Fruit fly (Drosophila melanogaster) whole organism, embryonic: ENCODE results near the gene ppk20.
A peak's percentile ranks its signal among the peaks of the same experiment; 100 is the strongest.

Experiments used
- B-H1 ChIP-seq: fragments of 200-800 bp; sonication (Bioruptor generic); IDR thresholded peaks from 3 replicates; pipeline ENCODE4 v1.3.6; 2022; ENCODE audit warnings: missing biosample characterization, missing genetic modification characterization
- CG10209 ChIP-seq: fragments of 200-800 bp; sonication (Bioruptor generic); optimal IDR thresholded peaks from 3 replicates; lab custom pipeline; 2017; ENCODE audit warnings: missing biosample characterization, mild to moderate bottlenecking, missing genetic modification characterization, missing genetic modification reagents
- CG11247 ChIP-seq: fragments of 200-800 bp; sonication (Bioruptor generic); IDR thresholded peaks from 2 replicates; pipeline ENCODE4 v1.3.6; 2022; ENCODE audit warnings: missing biosample characterization, missing genetic modification characterization
- CG11504 ChIP-seq: fragments of 200-800 bp; sonication (Bioruptor generic); optimal IDR thresholded peaks from 3 replicates; lab custom pipeline; 2019; ENCODE audit warnings: missing biosample characterization, mild to moderate bottlenecking, missing genetic modification characterization, moderate library complexity
- CG12391 ChIP-seq: fragments of 200-800 bp; sonication (Bioruptor generic); optimal IDR thresholded peaks from 3 replicates; lab custom pipeline; 2018; ENCODE audit warnings: missing biosample characterization, mild to moderate bottlenecking, missing genetic modification characterization, moderate library complexity
- CG12769 ChIP-seq: fragments of 200-800 bp; sonication (Bioruptor generic); optimal IDR thresholded peaks from 2 replicates; lab custom pipeline; 2019; ENCODE audit warnings: missing biosample characterization, mild to moderate bottlenecking, missing genetic modification characterization, moderate library complexity
- CG12942 ChIP-seq: fragments of 200-800 bp; sonication (Bioruptor generic); optimal IDR thresholded peaks from 3 replicates; lab custom pipeline; 2016; ENCODE audit warnings: missing biosample characterization, missing genetic modification characterization
- CG13123 ChIP-seq: fragments of 200-800 bp; sonication (Bioruptor generic); optimal IDR thresholded peaks from 2 replicates; lab custom pipeline; 2016; ENCODE audit warnings: missing biosample characterization, missing genetic modification characterization
- CG15269 ChIP-seq: fragments of 200-800 bp; sonication (Bioruptor generic); optimal IDR thresholded peaks from 2 replicates; lab custom pipeline; 2018; ENCODE audit warnings: missing biosample characterization, mild to moderate bottlenecking, missing genetic modification characterization, moderate library complexity
- CG15601 ChIP-seq: fragments of 200-800 bp; sonication (Bioruptor generic); optimal IDR thresholded peaks from 3 replicates; lab custom pipeline; 2019; ENCODE audit warnings: missing biosample characterization, mild to moderate bottlenecking, missing genetic modification characterization, moderate library complexity
- CG16863 ChIP-seq: fragments of 200-800 bp; sonication (Bioruptor generic); optimal IDR thresholded peaks from 3 replicates; lab custom pipeline; 2016; ENCODE audit warnings: missing biosample characterization, missing genetic modification characterization
- CG17361 ChIP-seq: fragments of 200-800 bp; sonication (Bioruptor generic); IDR thresholded peaks from 3 replicates; pipeline ENCODE4 v1.3.6; 2022; ENCODE audit warnings: missing biosample characterization, missing genetic modification characterization
- CG17385 ChIP-seq: fragments of 200-800 bp; sonication (Bioruptor generic); optimal IDR thresholded peaks from 3 replicates; lab custom pipeline; 2018; ENCODE audit warnings: missing biosample characterization, mild to moderate bottlenecking, missing genetic modification characterization
- CG17568 ChIP-seq: fragments of 200-800 bp; sonication (Bioruptor generic); optimal IDR thresholded peaks from 2 replicates; lab custom pipeline; 2018; ENCODE audit warnings: missing biosample characterization, mild to moderate bottlenecking, missing genetic modification characterization, moderate library complexity
- CG17829 ChIP-seq: fragments of 200-800 bp; optimal IDR thresholded peaks from 2 replicates; lab custom pipeline; 2019; ENCODE audit warnings: missing biosample characterization, mild to moderate bottlenecking, missing genetic modification characterization, moderate library complexity
- CG32772 ChIP-seq: fragments of 200-800 bp; sonication (Bioruptor generic); IDR thresholded peaks from 2 replicates; pipeline ENCODE4 v1.3.6; 2022; ENCODE audit warnings: missing biosample characterization, missing genetic modification characterization
- CG4707 ChIP-seq: fragments of 200-800 bp; sonication (Bioruptor generic); optimal IDR thresholded peaks from 2 replicates; lab custom pipeline; 2018; ENCODE audit warnings: missing biosample characterization, mild to moderate bottlenecking, missing genetic modification characterization, moderate library complexity
- CG4820 ChIP-seq: fragments of 200-800 bp; sonication (Bioruptor generic); optimal IDR thresholded peaks from 3 replicates; lab custom pipeline; 2016; ENCODE audit warnings: missing biosample characterization, missing genetic modification characterization
- CG6813 ChIP-seq: fragments of 200-800 bp; sonication (Bioruptor generic); optimal IDR thresholded peaks from 2 replicates; lab custom pipeline; 2017; ENCODE audit warnings: missing biosample characterization, missing genetic modification characterization, mild to moderate bottlenecking, moderate library complexity, missing genetic modification reagents
- CG7372 ChIP-seq: fragments of 200-800 bp; sonication (Bioruptor generic); IDR thresholded peaks from 2 replicates; pipeline ENCODE4 v1.3.6; 2022; ENCODE audit warnings: missing biosample characterization, missing genetic modification characterization
- CG8765 ChIP-seq: fragments of 200-800 bp; sonication (Bioruptor generic); IDR thresholded peaks from 2 replicates; pipeline ENCODE4 v1.3.6; 2022; ENCODE audit warnings: missing biosample characterization, missing genetic modification characterization
- CG9727 ChIP-seq: fragments of 200-800 bp; sonication (Bioruptor generic); optimal IDR thresholded peaks from 3 replicates; lab custom pipeline; 2017; ENCODE audit warnings: missing biosample characterization, mild to moderate bottlenecking, missing genetic modification characterization
- CG9932 ChIP-seq: fragments of 200-800 bp; sonication (Bioruptor generic); IDR thresholded peaks from 2 replicates; pipeline ENCODE4 v1.3.6; 2022; ENCODE audit warnings: missing biosample characterization, missing genetic modification characterization
- Dip2 ChIP-seq: fragments of 200-800 bp; sonication (Bioruptor generic); IDR thresholded peaks from 2 replicates; pipeline ENCODE4 v1.3.6; 2022; ENCODE audit warnings: missing biosample characterization, missing genetic modification characterization
- E2f1 ChIP-seq: fragments of 200-800 bp; sonication (Bioruptor generic); IDR thresholded peaks from 2 replicates; pipeline ENCODE4 v1.3.6; 2022; ENCODE audit warnings: missing biosample characterization, missing genetic modification characterization
- Elba2 ChIP-seq: fragments of 200-800 bp; sonication (Bioruptor generic); optimal IDR thresholded peaks from 3 replicates; lab custom pipeline; 2016; ENCODE audit warnings: missing biosample characterization, missing genetic modification characterization
- GATAe ChIP-seq: fragments of 200-800 bp; sonication (Bioruptor generic); conservative IDR thresholded peaks from 2 replicates; pipeline ENCODE4 v1.3.6; 2022; ENCODE audit warnings: missing biosample characterization, missing genetic modification characterization
- H2.0 ChIP-seq: fragments of 200-800 bp; sonication (Bioruptor generic); IDR thresholded peaks from 2 replicates; pipeline ENCODE4 v1.3.6; 2022; ENCODE audit warnings: missing biosample characterization, missing genetic modification characterization
- Hey ChIP-seq: fragments of 200-800 bp; sonication (Bioruptor generic); optimal IDR thresholded peaks from 3 replicates; lab custom pipeline; 2018; ENCODE audit warnings: missing biosample characterization, mild to moderate bottlenecking, missing genetic modification characterization
- Hmr ChIP-seq: fragments of 200-800 bp; sonication (Bioruptor generic); optimal IDR thresholded peaks from 3 replicates; lab custom pipeline; 2017; ENCODE audit warnings: mild to moderate bottlenecking, missing biosample characterization, missing genetic modification reagents, missing genetic modification characterization
- Hsf ChIP-seq: fragments of 200-800 bp; sonication (Bioruptor generic); optimal IDR thresholded peaks from 3 replicates; lab custom pipeline; 2016; ENCODE audit warnings: missing biosample characterization, missing genetic modification characterization
- Lhr ChIP-seq: fragments of 200-800 bp; sonication (Bioruptor generic); optimal IDR thresholded peaks from 3 replicates; lab custom pipeline; 2017; ENCODE audit warnings: mild to moderate bottlenecking, missing biosample characterization, missing genetic modification reagents, missing genetic modification characterization
- Oli ChIP-seq: fragments of 200-800 bp; sonication (Bioruptor generic); optimal IDR thresholded peaks from 2 replicates; lab custom pipeline; 2018; ENCODE audit warnings: missing biosample characterization, mild to moderate bottlenecking, missing genetic modification characterization, moderate library complexity
- Pdp1 ChIP-seq, 2 experiments: fragments of 200-800 bp; sonication (Bioruptor generic); optimal IDR thresholded peaks; 3 replicates each; lab custom pipeline; 2016; ENCODE audit warnings: missing biosample characterization in 2 of 2, missing genetic modification characterization in 2 of 2, mild to moderate bottlenecking in 1 of 2, moderate library complexity in 1 of 2
- Sox100B ChIP-seq: fragments of 200-800 bp; sonication (Bioruptor generic); optimal IDR thresholded peaks from 3 replicates; lab custom pipeline; 2018; ENCODE audit warnings: missing biosample characterization, mild to moderate bottlenecking, missing genetic modification characterization
- amos ChIP-seq: fragments of 200-800 bp; sonication (Bioruptor generic); IDR thresholded peaks from 2 replicates; pipeline ENCODE4 v1.3.6; 2022; ENCODE audit warnings: missing biosample characterization, missing genetic modification characterization; ENCODE audit not compliant: partially characterized antibody
- ems ChIP-seq: fragments of 200-800 bp; sonication (Bioruptor generic); optimal IDR thresholded peaks from 3 replicates; lab custom pipeline; 2016; ENCODE audit warnings: missing biosample characterization, missing genetic modification characterization
- gce ChIP-seq: fragments of 200-800 bp; sonication (Bioruptor generic); IDR thresholded peaks from 3 replicates; pipeline ENCODE4 v1.3.6; 2022; ENCODE audit warnings: missing biosample characterization, missing genetic modification characterization
- gfzf ChIP-seq: fragments of 200-800 bp; sonication (Bioruptor generic); optimal IDR thresholded peaks from 2 replicates; lab custom pipeline; 2016; ENCODE audit warnings: missing biosample characterization, mild to moderate bottlenecking, missing genetic modification characterization, moderate library complexity
- grn ChIP-seq: fragments of 200-800 bp; sonication (Bioruptor generic); optimal IDR thresholded peaks from 3 replicates; lab custom pipeline; 2017; ENCODE audit warnings: missing biosample characterization, missing genetic modification characterization
- hbn ChIP-seq: fragments of 200-800 bp; sonication (Bioruptor generic); IDR thresholded peaks from 2 replicates; pipeline ENCODE4 v1.3.6; 2022; ENCODE audit warnings: missing biosample characterization, missing genetic modification characterization; ENCODE audit not compliant: partially characterized antibody
- kah ChIP-seq: fragments of 200-800 bp; sonication (Bioruptor generic); optimal IDR thresholded peaks from 2 replicates; lab custom pipeline; 2018; ENCODE audit warnings: missing biosample characterization, mild to moderate bottlenecking, missing genetic modification characterization
- kay ChIP-seq: fragments of 200-800 bp; sonication (Bioruptor generic); optimal IDR thresholded peaks from 2 replicates; lab custom pipeline; 2016; ENCODE audit warnings: missing biosample characterization, missing genetic modification characterization
- odd ChIP-seq: fragments of 200-800 bp; sonication (Bioruptor generic); optimal IDR thresholded peaks from 2 replicates; lab custom pipeline; 2017; ENCODE audit warnings: missing biosample characterization, mild to moderate bottlenecking, missing genetic modification characterization
- psq ChIP-seq: fragments of 200-800 bp; sonication (Bioruptor generic); optimal IDR thresholded peaks from 2 replicates; lab custom pipeline; 2017; ENCODE audit warnings: missing biosample characterization, missing genetic modification characterization
- scrt ChIP-seq: fragments of 200-800 bp; sonication (Bioruptor generic); optimal IDR thresholded peaks from 2 replicates; lab custom pipeline; 2018; ENCODE audit warnings: missing biosample characterization, mild to moderate bottlenecking, missing genetic modification characterization, moderate library complexity
- sim ChIP-seq: fragments of 200-800 bp; sonication (Bioruptor generic); IDR thresholded peaks from 2 replicates; pipeline ENCODE4 v1.3.6; 2022; ENCODE audit warnings: missing biosample characterization, missing genetic modification characterization
- slp2 ChIP-seq: fragments of 200-800 bp; sonication (Bioruptor generic); optimal IDR thresholded peaks from 2 replicates; lab custom pipeline; 2016; ENCODE audit warnings: missing biosample characterization, missing genetic modification characterization
- sr ChIP-seq: fragments of 200-800 bp; sonication (Bioruptor generic); IDR thresholded peaks from 3 replicates; pipeline ENCODE4 v1.3.6; 2022; ENCODE audit warnings: missing biosample characterization, missing genetic modification characterization
- tgo ChIP-seq: fragments of 200-800 bp; sonication (Bioruptor generic); IDR thresholded peaks from 3 replicates; pipeline ENCODE4 v1.3.6; 2022; ENCODE audit warnings: missing biosample characterization, missing genetic modification characterization
- tx ChIP-seq: fragments of 200-800 bp; sonication (Bioruptor generic); optimal IDR thresholded peaks from 2 replicates; lab custom pipeline; 2016; ENCODE audit warnings: missing biosample characterization, missing genetic modification characterization
- zen2 ChIP-seq: fragments of 200-800 bp; sonication (Bioruptor generic); IDR thresholded peaks from 3 replicates; pipeline ENCODE4 v1.3.6; 2022; ENCODE audit warnings: missing biosample characterization, missing genetic modification characterization; ENCODE audit not compliant: partially characterized antibody

ppk20 gene

DNA sequence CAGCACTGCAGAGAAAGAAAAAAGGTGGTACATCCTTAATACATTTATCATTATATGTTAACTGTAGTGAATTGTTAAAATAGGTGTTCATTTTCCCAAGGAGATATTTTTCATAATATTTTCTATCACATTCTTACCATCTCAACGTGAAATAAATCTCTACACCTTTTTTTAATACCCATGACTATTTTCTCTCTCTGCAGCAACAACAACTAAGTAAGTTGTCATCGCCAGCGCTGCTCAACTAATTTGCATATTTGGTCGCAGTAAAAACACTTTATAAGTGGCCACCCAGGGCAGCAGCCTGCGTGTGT, 21.8 kb upstream of the ppk20 start (continued):
- TF ChIP-seq Oli (tag; lab: Kevin White, UChicago) (peak; percentile 53), sim (GFP tag; lab: Robert Waterston, UW) (0 out of 2 replicates have a peak, but pooled peaks have one; percentile 44), slp2 (GFP tag; lab: Kevin White, UChicago) (peak; percentile 11), CG13123 (no peak), Hsf (GFP tag; lab: Kevin White, UChicago) (no peak), CG11504 (peak; percentile 71), CG17829 (tag; lab: Kevin White, UChicago) (peak; percentile 41), psq (no peak), gfzf (GFP tag; lab: Kevin White, UChicago) (no peak), kay (GFP tag; lab: Kevin White, UChicago) (no peak), CG32772 (GFP tag; lab: Robert Waterston, UW) (no peak), CG4707 (GFP tag; lab: Kevin White, UChicago) (no peak), CG12769 (no peak), Hmr (GFP tag; lab: Kevin White, UChicago) (peak; percentile 24), amos (GFP tag; lab: Robert Waterston, UW) (no peak), kah (GFP tag; lab: Kevin White, UChicago) (no peak), tx (GFP tag; lab: Kevin White, UChicago) (no peak), zen2 (GFP tag; lab: Robert Waterston, UW) (no peak), grn (GFP tag; lab: Kevin White, UChicago) (no peak), CG4820 (GFP tag; lab: Kevin White, UChicago) (peak; percentile 24), ems (GFP tag; lab: Kevin White, UChicago) (no peak), H2.0 (GFP tag; lab: Robert Waterston, UW) (no peak), gce (no peak), odd (no peak), CG16863 (no peak), Pdp1 (GFP tag; optimal IDR thresholded peaks at IDR 0.05; lab: Kevin White, UChicago) (peak in 1 of 2 experiments; percentile 11), tgo (GFP tag; lab: Robert Waterston, UW) (peak; percentile 19; the same call in 1 of the 3 replicates), hbn (no peak), GATAe (no peak), Dip2 (no peak), CG11247 (GFP tag; lab: Robert Waterston, UW) (no peak), CG17361 (GFP tag; lab: Robert Waterston, UW) (0 out of 3 replicates have a peak, but pooled peaks have one; percentile 25), B-H1 (no peak), Sox100B (peak; percentile 47), Hey (no peak), CG15269 (peak; percentile 37), CG7372 (GFP tag; lab: Robert Waterston, UW) (no peak), CG8765 (GFP tag; lab: Robert Waterston, UW) (no peak), CG17385 (no peak), CG15601 (peak; percentile 8), CG9727 (peak; percentile 33), scrt (GFP tag; lab: Kevin White, UChicago) (no peak), sr (GFP tag; lab: Robert Waterston, UW) (no peak), CG12391 (tag; lab: Kevin White, UChicago) (peak; percentile 61), Elba2 (GFP tag; lab: Kevin White, UChicago) (no peak), CG6813 (GFP tag; lab: Kevin White, UChicago) (peak; percentile 25), Lhr (peak; percentile 2), CG10209 (GFP tag; lab: Kevin White, UChicago) (peak; percentile 52), CG17568 (GFP tag; lab: Kevin White, UChicago) (peak; percentile 8), CG9932 (GFP tag; lab: Robert Waterston, UW) (no peak), E2f1 (GFP tag; lab: Robert Waterston, UW) (no peak), CG12942 (GFP tag; lab: Kevin White, UChicago) (peak; percentile 4)
